Fruit fly (Drosophila melanogaster) whole organism, prepupa: Measurements from ENCODE around the gene Vha36-3.

Experiments used
- Blimp-1 ChIP-seq: fragments of 200-800 bp; sonication (Bioruptor generic); optimal IDR thresholded peaks from 3 replicates; lab custom pipeline; 2017; ENCODE audit warnings: missing biosample characterization, missing genetic modification characterization, mild to moderate bottlenecking, moderate library complexity, missing genetic modification reagents
- CG10631 ChIP-seq: fragments of 200-800 bp; sonication (Bioruptor generic); optimal IDR thresholded peaks from 2 replicates; lab custom pipeline; 2016; ENCODE audit warnings: missing biosample characterization, missing genetic modification characterization
- CG10669 ChIP-seq: fragments of 200-800 bp; sonication (Bioruptor generic); optimal IDR thresholded peaks from 3 replicates; lab custom pipeline; 2018; ENCODE audit warnings: missing biosample characterization, mild to moderate bottlenecking, missing genetic modification characterization, moderate library complexity
- CG11294 ChIP-seq: fragments of 200-800 bp; sonication (Bioruptor generic); IDR thresholded peaks from 2 replicates; pipeline ENCODE4 v1.3.6; 2022; ENCODE audit warnings: missing biosample characterization, missing genetic modification characterization
- CG11762 ChIP-seq: fragments of 200-800 bp; sonication (Bioruptor generic); optimal IDR thresholded peaks from 3 replicates; lab custom pipeline; 2016; ENCODE audit warnings: missing biosample characterization, missing genetic modification characterization; ENCODE audit not compliant: insufficient read depth
- CG15336 ChIP-seq: fragments of 200-800 bp; sonication (Bioruptor generic); IDR thresholded peaks from 2 replicates; pipeline ENCODE4 v1.3.6; 2022; ENCODE audit warnings: missing biosample characterization, missing genetic modification characterization
- CG1621 ChIP-seq: fragments of 200-800 bp; sonication (Bioruptor generic); optimal IDR thresholded peaks from 3 replicates; lab custom pipeline; 2018; ENCODE audit warnings: missing biosample characterization, mild to moderate bottlenecking, missing genetic modification characterization
- CG16779 ChIP-seq: fragments of 200-800 bp; sonication (Bioruptor generic); optimal IDR thresholded peaks from 3 replicates; lab custom pipeline; 2017; ENCODE audit warnings: missing biosample characterization, mild to moderate bottlenecking, missing genetic modification characterization
- CG3032 ChIP-seq: fragments of 200-800 bp; optimal IDR thresholded peaks from 2 replicates; lab custom pipeline; 2019; ENCODE audit warnings: missing biosample characterization, mild to moderate bottlenecking, missing genetic modification characterization, moderate library complexity
- CG31627 ChIP-seq: fragments of 200-800 bp; sonication (Bioruptor generic); optimal IDR thresholded peaks from 3 replicates; lab custom pipeline; 2016; ENCODE audit warnings: missing biosample characterization, missing genetic modification characterization
- CG32006 ChIP-seq: fragments of 200-800 bp; sonication (Bioruptor generic); optimal IDR thresholded peaks from 3 replicates; lab custom pipeline; 2017; ENCODE audit warnings: missing biosample characterization, mild to moderate bottlenecking, missing genetic modification characterization
- CG34406 ChIP-seq: fragments of 200-800 bp; sonication (Bioruptor generic); optimal IDR thresholded peaks from 3 replicates; lab custom pipeline; 2016; ENCODE audit warnings: missing biosample characterization, missing genetic modification characterization
- CG4318 ChIP-seq: fragments of 200-800 bp; sonication (Bioruptor generic); optimal IDR thresholded peaks from 3 replicates; lab custom pipeline; 2017; ENCODE audit warnings: missing biosample characterization, mild to moderate bottlenecking, missing genetic modification characterization
- CG6163 ChIP-seq: fragments of 200-800 bp; sonication (Bioruptor generic); IDR thresholded peaks from 3 replicates; pipeline ENCODE4 v1.3.6; 2022; ENCODE audit warnings: missing biosample characterization, missing genetic modification characterization
- CG6792 ChIP-seq: fragments of 200-800 bp; sonication (Bioruptor generic); optimal IDR thresholded peaks from 3 replicates; lab custom pipeline; 2016; ENCODE audit warnings: missing biosample characterization, missing genetic modification characterization
- CG6808 ChIP-seq: fragments of 200-800 bp; sonication (Bioruptor generic); optimal IDR thresholded peaks from 3 replicates; lab custom pipeline; 2017; ENCODE audit warnings: missing biosample characterization, missing genetic modification characterization, mild to moderate bottlenecking, moderate library complexity, missing genetic modification reagents
- CG6854 ChIP-seq: fragments of 200-800 bp; sonication (Bioruptor generic); optimal IDR thresholded peaks from 2 replicates; lab custom pipeline; 2017; ENCODE audit warnings: missing biosample characterization, mild to moderate bottlenecking, missing genetic modification characterization
- CG8119 ChIP-seq: fragments of 200-800 bp; sonication (Bioruptor generic); IDR thresholded peaks from 3 replicates; pipeline ENCODE4 v1.3.6; 2022; ENCODE audit warnings: missing biosample characterization, missing genetic modification characterization
- CG8319 ChIP-seq: fragments of 200-800 bp; sonication (Bioruptor generic); optimal IDR thresholded peaks from 3 replicates; lab custom pipeline; 2016; ENCODE audit warnings: missing biosample characterization, missing genetic modification characterization
- CG8632 ChIP-seq: fragments of 200-800 bp; sonication (Bioruptor generic); optimal IDR thresholded peaks from 3 replicates; lab custom pipeline; 2016; ENCODE audit warnings: missing biosample characterization, missing genetic modification characterization
- Eip75B ChIP-seq: fragments of 200-800 bp; sonication (Bioruptor generic); optimal IDR thresholded peaks from 3 replicates; lab custom pipeline; 2016; ENCODE audit warnings: missing biosample characterization, missing genetic modification characterization
- Eip93F ChIP-seq: fragments of 200-800 bp; sonication (Bioruptor generic); optimal IDR thresholded peaks from 2 replicates; lab custom pipeline; 2016; ENCODE audit warnings: missing biosample characterization, mild to moderate bottlenecking, missing genetic modification characterization
- Ets21C ChIP-seq: fragments of 200-800 bp; sonication (Bioruptor generic); optimal IDR thresholded peaks from 3 replicates; lab custom pipeline; 2016; ENCODE audit warnings: missing biosample characterization, missing genetic modification characterization
- Ets96B ChIP-seq: fragments of 200-800 bp; optimal IDR thresholded peaks from 2 replicates; lab custom pipeline; 2019; ENCODE audit warnings: missing biosample characterization, mild to moderate bottlenecking, missing genetic modification characterization, moderate library complexity
- Gug ChIP-seq: fragments of 200-800 bp; sonication (Bioruptor generic); IDR thresholded peaks from 2 replicates; pipeline ENCODE4 v1.3.6; 2022; ENCODE audit warnings: missing biosample characterization, missing genetic modification characterization
- Hr38 ChIP-seq: sonication (Bioruptor generic); optimal IDR thresholded peaks from 2 replicates; lab custom pipeline; 2016; ENCODE audit warnings: missing biosample characterization, missing genetic modification characterization
- Hr39 ChIP-seq: fragments of 200-800 bp; sonication (Bioruptor generic); optimal IDR thresholded peaks from 2 replicates; lab custom pipeline; 2016; ENCODE audit warnings: missing biosample characterization, missing genetic modification characterization
- Hr4 ChIP-seq: fragments of 200-800 bp; sonication (Bioruptor generic); optimal IDR thresholded peaks from 3 replicates; lab custom pipeline; 2016; ENCODE audit warnings: missing biosample characterization, missing genetic modification characterization
- Met ChIP-seq: fragments of 200-800 bp; sonication (Bioruptor generic); optimal IDR thresholded peaks from 3 replicates; lab custom pipeline; 2016; ENCODE audit warnings: missing biosample characterization, missing genetic modification characterization
- OdsH ChIP-seq: fragments of 200-800 bp; sonication (Bioruptor generic); optimal IDR thresholded peaks from 3 replicates; lab custom pipeline; 2016; ENCODE audit warnings: missing biosample characterization, missing genetic modification characterization
- Smox ChIP-seq: fragments of 200-800 bp; sonication (Bioruptor generic); optimal IDR thresholded peaks from 3 replicates; lab custom pipeline; 2016; ENCODE audit warnings: missing biosample characterization, missing genetic modification characterization
- Sox102F ChIP-seq: fragments of 200-800 bp; sonication (Bioruptor generic); optimal IDR thresholded peaks from 2 replicates; lab custom pipeline; 2016; ENCODE audit warnings: missing biosample characterization, mild to moderate bottlenecking, missing genetic modification characterization
- Sox15 ChIP-seq: fragments of 200-800 bp; sonication (Bioruptor generic); optimal IDR thresholded peaks from 3 replicates; lab custom pipeline; 2016; ENCODE audit warnings: missing biosample characterization, missing genetic modification characterization
- achi ChIP-seq: fragments of 200-800 bp; sonication (Bioruptor generic); optimal IDR thresholded peaks from 3 replicates; lab custom pipeline; 2016; ENCODE audit warnings: missing biosample characterization, missing genetic modification characterization
- acj6 ChIP-seq: fragments of 200-800 bp; sonication (Bioruptor generic); optimal IDR thresholded peaks from 3 replicates; lab custom pipeline; 2016; ENCODE audit warnings: missing biosample characterization, missing genetic modification characterization
- cyc ChIP-seq: fragments of 200-800 bp; sonication (Bioruptor generic); optimal IDR thresholded peaks from 3 replicates; lab custom pipeline; 2016; ENCODE audit warnings: missing biosample characterization, missing genetic modification characterization
- dsx ChIP-seq: fragments of 200-800 bp; optimal IDR thresholded peaks from 3 replicates; lab custom pipeline; 2019; ENCODE audit warnings: missing biosample characterization, mild to moderate bottlenecking, missing genetic modification characterization, moderate library complexity; ENCODE audit not compliant: poor library complexity, severe bottlenecking
- eg ChIP-seq: fragments of 200-800 bp; sonication (Bioruptor generic); IDR thresholded peaks from 3 replicates; pipeline ENCODE4 v1.3.6; 2022; ENCODE audit warnings: missing biosample characterization, missing genetic modification characterization
- fd59A ChIP-seq: fragments of 200-800 bp; sonication (Bioruptor generic); optimal IDR thresholded peaks from 2 replicates; lab custom pipeline; 2017; ENCODE audit warnings: missing biosample characterization, mild to moderate bottlenecking, missing genetic modification characterization, missing genetic modification reagents
- fd85E ChIP-seq: fragments of 200-800 bp; sonication (Bioruptor generic); optimal IDR thresholded peaks from 3 replicates; lab custom pipeline; 2016; ENCODE audit warnings: missing biosample characterization, missing genetic modification characterization
- lz ChIP-seq: fragments of 200-800 bp; sonication (Bioruptor generic); optimal IDR thresholded peaks from 3 replicates; lab custom pipeline; 2016; ENCODE audit warnings: missing biosample characterization, missing genetic modification characterization
- net ChIP-seq: fragments of 200-800 bp; sonication (Bioruptor generic); optimal IDR thresholded peaks from 3 replicates; lab custom pipeline; 2016; ENCODE audit warnings: missing biosample characterization, missing genetic modification characterization
- salr ChIP-seq, 2 experiments: fragments of 200-800 bp; sonication (Bioruptor generic); optimal IDR thresholded peaks; 3 replicates each; lab custom pipeline; 2016 to 2018; ENCODE audit warnings: missing biosample characterization in 2 of 2, missing genetic modification characterization in 2 of 2, mild to moderate bottlenecking in 1 of 2
- svp ChIP-seq: fragments of 200-800 bp; sonication (Bioruptor generic); peaks from one replicate; lab custom pipeline; 2016; ENCODE audit warnings: missing biosample characterization, missing genetic modification characterization

The Vha36-3 gene

dm6 chrX:2619651-2620050 lies 39.3 kb upstream of the Vha36-3 start, which contains the start of the genes Tsp3A and Seipin (continued):
- TF ChIP-seq Sox15 (GFP tag; lab: Kevin White, UChicago) (peak; percentile 60), cyc (GFP tag; lab: Kevin White, UChicago) (peak; percentile 81), CG1621 (tag; lab: Kevin White, UChicago) (peak; percentile 82), fd85E (GFP tag; lab: Kevin White, UChicago) (peak; percentile 45), CG10631 (GFP tag; lab: Kevin White, UChicago) (no peak), CG10669 (GFP tag; lab: Kevin White, UChicago) (peak; percentile 80), fd59A (GFP tag; lab: Kevin White, UChicago) (peak; percentile 45), Ets21C (GFP tag; lab: Kevin White, UChicago) (peak; percentile 71), CG6792 (GFP tag; lab: Kevin White, UChicago) (peak; percentile 81), OdsH (GFP tag; lab: Kevin White, UChicago) (peak; percentile 75), eg (GFP tag; lab: Robert Waterston, UW) (peak; percentile 95), CG11294 (peak; percentile 81), achi (GFP tag; lab: Kevin White, UChicago) (peak; percentile 74), Eip75B (GFP tag; lab: Kevin White, UChicago) (peak; percentile 82), Hr38 (GFP tag; lab: Kevin White, UChicago) (no peak), CG8632 (peak; percentile 72), CG6808 (GFP tag; lab: Kevin White, UChicago) (peak; percentile 82), Eip93F (GFP tag; lab: Kevin White, UChicago) (peak; percentile 57), Ets96B (tag; lab: Kevin White, UChicago) (peak; percentile 77), CG32006 (GFP tag; lab: Kevin White, UChicago) (peak; percentile 79), CG8319 (GFP tag; lab: Kevin White, UChicago) (peak; percentile 71), CG11762 (GFP tag; lab: Kevin White, UChicago) (peak; percentile 75), CG3032 (peak; percentile 68), CG15336 (GFP tag; lab: Robert Waterston, UW) (peak; percentile 83), Gug (GFP tag; lab: Robert Waterston, UW) (peak; percentile 74), acj6 (no peak), Hr39 (peak; percentile 81), CG6163 (GFP tag; lab: Robert Waterston, UW) (peak; percentile 94), Hr4 (GFP tag; lab: Kevin White, UChicago) (no peak)

dm6 chrX:2617417-2617816 lies 37.1 kb upstream of the Vha36-3 start:
- TF ChIP-seq Met (GFP tag; lab: Kevin White, UChicago): no peak
- no peak for TF ChIP-seq CG16779 (tag; lab: Kevin White, UChicago)

DNA sequence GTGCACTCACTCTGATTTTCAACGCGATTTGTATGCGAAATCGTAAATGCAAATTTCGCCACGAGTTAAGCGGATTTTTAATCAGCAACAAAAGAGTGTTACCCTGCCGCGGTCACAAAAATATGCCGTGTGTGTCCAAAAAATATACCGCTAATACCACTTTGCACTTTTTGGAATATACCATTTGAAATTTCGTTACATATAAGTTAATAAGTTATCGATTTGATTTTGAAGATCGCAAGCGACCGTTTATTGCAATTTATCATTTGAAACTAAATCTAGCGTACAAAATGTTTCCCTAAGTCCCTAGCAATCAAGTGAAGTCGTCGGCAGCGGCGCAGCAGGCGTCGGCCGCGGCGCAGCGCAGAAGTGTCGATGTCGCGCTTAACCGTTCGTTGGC lies 29.9 kb upstream of the Vha36-3 start, which contains the start of gene eIF3g1:
Gene eIF3g1 (minus strand): TSS at position 101 of the 400 bp plus-strand sequence.
- TF ChIP-seq CG6854: peak; percentile 12

DNA sequence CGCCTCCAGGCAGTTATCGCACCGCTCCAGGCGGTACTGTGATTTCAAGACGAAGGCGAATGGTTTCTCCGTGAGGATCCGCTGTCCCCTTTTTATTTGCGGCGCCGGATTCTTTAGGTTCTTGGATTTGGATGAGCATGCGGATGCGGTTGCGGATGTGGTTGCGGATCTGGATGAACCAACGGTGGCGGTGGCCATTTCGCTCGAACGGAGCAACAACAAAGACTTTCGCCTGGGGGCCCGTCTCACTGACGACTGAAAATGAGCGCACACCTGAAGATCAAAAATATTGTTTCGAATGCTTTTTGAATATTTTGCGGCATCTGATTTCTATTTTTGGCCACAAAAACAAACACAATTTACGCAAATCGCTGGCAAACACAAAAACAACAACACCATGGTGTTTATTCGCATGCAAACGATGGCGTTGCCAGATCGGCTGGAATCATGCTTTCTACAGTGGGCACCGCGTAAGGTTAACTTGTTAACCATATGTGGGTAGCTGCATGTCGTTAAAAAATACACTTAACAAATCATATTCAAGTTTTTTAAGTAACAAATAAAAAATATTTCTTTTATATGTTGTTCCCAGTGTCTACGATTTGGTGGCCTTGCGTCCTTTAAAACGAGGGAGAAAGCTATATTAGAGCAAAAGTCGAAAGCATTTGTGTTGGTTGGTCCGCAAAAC lies 28.3 kb upstream of the Vha36-3 start, which contains the start of gene Smyd3:
Gene Smyd3 (minus strand): TSS at position 407 of the 688 bp plus-strand sequence.
- TF ChIP-seq Smox (GFP tag; lab: Kevin White, UChicago) (no peak), net (peak; percentile 86), CG3032 (peak; percentile 62), Ets96B (tag; lab: Kevin White, UChicago) (peak; percentile 74), CG8119 (peak; percentile 80), Hr4 (GFP tag; lab: Kevin White, UChicago) (peak; percentile 88), CG34406 (GFP tag; lab: Kevin White, UChicago) (peak; percentile 78), CG31627 (peak; percentile 90), Sox102F (GFP tag; lab: Kevin White, UChicago) (peak; percentile 87), Blimp-1 (no peak), svp (GFP tag; lab: Kevin White, UChicago) (peak; percentile 95), CG4318 (no peak), CG15336 (GFP tag; lab: Robert Waterston, UW) (peak; percentile 82), OdsH (GFP tag; lab: Kevin White, UChicago) (peak; percentile 85), achi (GFP tag; lab: Kevin White, UChicago) (peak; percentile 83), CG10669 (GFP tag; lab: Kevin White, UChicago) (peak; percentile 76), lz (GFP tag; lab: Kevin White, UChicago) (peak; percentile 89), salr (GFP tag; optimal IDR thresholded peaks at IDR 0.05; lab: Kevin White, UChicago) (no peak), dsx (no peak), Eip75B (GFP tag; lab: Kevin White, UChicago) (peak; percentile 88), CG6808 (GFP tag; lab: Kevin White, UChicago) (no peak), eg (GFP tag; lab: Robert Waterston, UW) (peak; percentile 91)
